Worm (Caenorhabditis elegans) whole organism, young adult: Measurements from ENCODE around the gene M04G7.1.

Experiments
- B0261.1 ChIP-seq: sonication (generic microtip); optimal IDR thresholded peaks from 2 replicates; lab custom pipeline; 2016; ENCODE audit warnings: mild to moderate bottlenecking, missing genetic modification characterization, moderate library complexity, missing compliant biosample characterization
- C06A6.2 ChIP-seq: fragments of 200-800 bp; sonication (Bioruptor generic); conservative IDR thresholded peaks from 2 replicates; pipeline ENCODE4 v1.3.6; 2022; ENCODE audit warnings: missing genetic modification characterization, missing compliant biosample characterization
- F23B12.7 ChIP-seq: sonication (generic microtip); optimal IDR thresholded peaks from 2 replicates; lab custom pipeline; 2017; ENCODE audit warnings: missing genetic modification characterization, mild to moderate bottlenecking, missing compliant biosample characterization, antibody characterized with exemption, moderate library complexity; ENCODE audit not compliant: insufficient read depth
- F33H1.4 ChIP-seq: fragments of 200-800 bp; sonication (Bioruptor generic); IDR thresholded peaks from 2 replicates; pipeline ENCODE4 v1.3.6; 2022; ENCODE audit warnings: missing genetic modification reagents, missing genetic modification characterization, missing compliant biosample characterization
- F39B2.1 ChIP-seq: fragments of 200-800 bp; sonication (Bioruptor generic); IDR thresholded peaks from 2 replicates; pipeline ENCODE4 v1.3.6; 2022; ENCODE audit warnings: missing genetic modification reagents, missing genetic modification characterization, missing compliant biosample characterization
- F52B5.7 ChIP-seq: sonication (generic microtip); optimal IDR thresholded peaks from 2 replicates; lab custom pipeline; 2016; ENCODE audit warnings: mild to moderate bottlenecking, missing genetic modification characterization, missing compliant biosample characterization
- F55B11.4 ChIP-seq: sonication (generic microtip); optimal IDR thresholded peaks from 2 replicates; lab custom pipeline; 2016; ENCODE audit warnings: missing compliant biosample characterization, missing genetic modification characterization, borderline replicate concordance; ENCODE audit not compliant: insufficient read depth
- K11D2.4 ChIP-seq: fragments of 200-800 bp; sonication (Bioruptor generic); IDR thresholded peaks from 2 replicates; pipeline ENCODE4 v1.3.6; 2022; ENCODE audit warnings: missing genetic modification reagents, missing genetic modification characterization, missing compliant biosample characterization
- K12H6.12 ChIP-seq: fragments of 200-800 bp; sonication (Bioruptor generic); optimal IDR thresholded peaks from 2 replicates; lab custom pipeline; 2018; ENCODE audit warnings: mild to moderate bottlenecking, missing genetic modification characterization, missing compliant biosample characterization
- Y53G8AR.9 ChIP-seq: fragments of 200-800 bp; sonication (Bioruptor generic); conservative IDR thresholded peaks from 2 replicates; pipeline ENCODE4 v1.3.6; 2022; ENCODE audit warnings: missing genetic modification reagents, missing genetic modification characterization, missing compliant biosample characterization
- Y56A3A.18 ChIP-seq: fragments of 200-800 bp; sonication (Bioruptor generic); IDR thresholded peaks from 2 replicates; pipeline ENCODE4 v1.3.6; 2022; ENCODE audit warnings: missing genetic modification reagents, missing genetic modification characterization, missing compliant biosample characterization
- Y79H2A.3 ChIP-seq: fragments of 200-800 bp; sonication (Bioruptor generic); conservative IDR thresholded peaks from 2 replicates; pipeline ENCODE4 v1.3.6; 2022; ENCODE audit warnings: missing genetic modification reagents, missing genetic modification characterization, missing compliant biosample characterization
- ZK185.1 ChIP-seq: sonication (generic microtip); optimal IDR thresholded peaks from 2 replicates; lab custom pipeline; 2016; ENCODE audit warnings: mild to moderate bottlenecking, missing genetic modification characterization, missing compliant biosample characterization; ENCODE audit not compliant: poor library complexity, severe bottlenecking
- akir-1 ChIP-seq: fragments of 200-800 bp; sonication (Bioruptor generic); optimal IDR thresholded peaks from 2 replicates; lab custom pipeline; 2018; ENCODE audit warnings: mild to moderate bottlenecking, missing genetic modification characterization, moderate library complexity, missing compliant biosample characterization
- ama-1 ChIP-seq, 3 experiments: fragments of 150-350 bp in 1 of 3; sonication (generic microtip) in 2 of 3; optimal IDR thresholded peaks; 2 replicates each; lab custom pipeline; 2014 to 2018; ENCODE audit warnings: missing biosample characterization in 2 of 3, missing genetic modification characterization in 2 of 3, missing genetic modification reagents in 2 of 3
- athp-1 ChIP-seq: sonication (generic microtip); optimal IDR thresholded peaks from 2 replicates; lab custom pipeline; 2017; ENCODE audit warnings: mild to moderate bottlenecking, missing genetic modification characterization, missing compliant biosample characterization
- bed-1 ChIP-seq: fragments of 200-800 bp; sonication (Bioruptor generic); IDR thresholded peaks from 2 replicates; pipeline ENCODE4 v1.3.6; 2022; ENCODE audit warnings: missing genetic modification reagents, missing genetic modification characterization, missing compliant biosample characterization
- bed-2 ChIP-seq: fragments of 200-800 bp; sonication (Bioruptor generic); IDR thresholded peaks from 2 replicates; pipeline ENCODE4 v1.3.6; 2022; ENCODE audit warnings: missing genetic modification reagents, missing genetic modification characterization, missing compliant biosample characterization
- ceh-58 ChIP-seq: fragments of 200-800 bp; sonication (Bioruptor generic); IDR thresholded peaks from 2 replicates; pipeline ENCODE4 v1.3.6; 2022; ENCODE audit warnings: missing genetic modification characterization, missing compliant biosample characterization
- ceh-91 ChIP-seq: fragments of 200-800 bp; sonication (Bioruptor generic); IDR thresholded peaks from 2 replicates; pipeline ENCODE4 v1.3.6; 2022; ENCODE audit warnings: missing genetic modification reagents, missing genetic modification characterization, missing compliant biosample characterization
- chd-7 ChIP-seq: sonication (generic microtip); optimal IDR thresholded peaks from 2 replicates; lab custom pipeline; 2016; ENCODE audit warnings: mild to moderate bottlenecking, missing genetic modification characterization, moderate library complexity, missing compliant biosample characterization
- dox-1 ChIP-seq: fragments of 200-800 bp; sonication (Bioruptor generic); IDR thresholded peaks from 2 replicates; pipeline ENCODE4 v1.3.6; 2022; ENCODE audit warnings: missing genetic modification reagents, missing genetic modification characterization, missing compliant biosample characterization
- dpff-1 ChIP-seq: sonication (generic microtip); optimal IDR thresholded peaks from 2 replicates; lab custom pipeline; 2017; ENCODE audit warnings: mild to moderate bottlenecking, missing genetic modification characterization, missing compliant biosample characterization
- egl-18 ChIP-seq: fragments of 200-800 bp; sonication (Bioruptor generic); IDR thresholded peaks from 2 replicates; pipeline ENCODE4 v1.3.6; 2022; ENCODE audit warnings: missing genetic modification reagents, missing genetic modification characterization, missing compliant biosample characterization
- egl-44 ChIP-seq: fragments of 200-800 bp; sonication (Bioruptor generic); IDR thresholded peaks from 2 replicates; pipeline ENCODE4 v1.3.6; 2022; ENCODE audit warnings: missing genetic modification reagents, missing genetic modification characterization, missing compliant biosample characterization
- ekl-4 ChIP-seq: fragments of 200-800 bp; sonication (Bioruptor generic); IDR thresholded peaks from 2 replicates; pipeline ENCODE4 v1.3.6; 2022; ENCODE audit warnings: missing genetic modification reagents, missing genetic modification characterization, missing compliant biosample characterization
- hlh-12 ChIP-seq: sonication (generic microtip); optimal IDR thresholded peaks from 2 replicates; lab custom pipeline; 2016; ENCODE audit warnings: missing genetic modification characterization, missing compliant biosample characterization
- hlh-26 ChIP-seq: fragments of 200-800 bp; sonication (Bioruptor generic); conservative IDR thresholded peaks from 2 replicates; pipeline ENCODE4 v1.3.6; 2022; ENCODE audit warnings: missing genetic modification reagents, missing genetic modification characterization, missing compliant biosample characterization
- hsf-1 ChIP-seq: fragments of 200-800 bp; sonication (Bioruptor generic); IDR thresholded peaks from 2 replicates; pipeline ENCODE4 v1.3.6; 2022; ENCODE audit warnings: missing genetic modification reagents, missing genetic modification characterization, missing compliant biosample characterization
- lin-54 ChIP-seq: fragments of 200-800 bp; sonication (Bioruptor generic); optimal IDR thresholded peaks from 2 replicates; lab custom pipeline; 2018; ENCODE audit warnings: mild to moderate bottlenecking, missing genetic modification characterization, missing compliant biosample characterization
- madf-6 ChIP-seq: fragments of 200-800 bp; sonication (Bioruptor generic); IDR thresholded peaks from 2 replicates; pipeline ENCODE4 v1.3.6; 2022; ENCODE audit warnings: missing genetic modification reagents, missing genetic modification characterization, missing compliant biosample characterization
- nfya-1 ChIP-seq: sonication (generic microtip); optimal IDR thresholded peaks from 2 replicates; lab custom pipeline; 2017; ENCODE audit warnings: antibody characterized with exemption, missing compliant biosample characterization, missing genetic modification characterization, borderline replicate concordance; ENCODE audit not compliant: insufficient read depth
- nfya-2 ChIP-seq: fragments of 200-800 bp; sonication (Bioruptor generic); IDR thresholded peaks from 2 replicates; pipeline ENCODE4 v1.3.6; 2022; ENCODE audit warnings: missing genetic modification reagents, missing genetic modification characterization, missing compliant biosample characterization
- nhr-179 ChIP-seq: sonication (generic microtip); optimal IDR thresholded peaks from 2 replicates; lab custom pipeline; 2016; ENCODE audit warnings: mild to moderate bottlenecking, missing genetic modification characterization, missing compliant biosample characterization
- pha-4 ChIP-seq: fragments of 150-350 bp; sonication (generic microtip); optimal IDR thresholded peaks from 2 replicates; lab custom pipeline; 2014; ENCODE audit warnings: missing biosample characterization, missing genetic modification reagents, missing genetic modification characterization
- rpc-1 ChIP-seq, 2 experiments: fragments of 150-350 bp in 1 of 2; sonication (generic microtip) in 1 of 2; optimal IDR thresholded peaks; 2 replicates each; lab custom pipeline; 2014 to 2018; ENCODE audit warnings: missing biosample characterization in 1 of 2, missing genetic modification characterization in 1 of 2, missing genetic modification reagents in 1 of 2, missing genotype in 1 of 2
- sdz-38 ChIP-seq: sonication (generic microtip); optimal IDR thresholded peaks from 2 replicates; lab custom pipeline; 2016; ENCODE audit warnings: missing genotype, missing genetic modification characterization, missing compliant biosample characterization
- snpc-1.1 ChIP-seq: sonication (generic microtip); optimal IDR thresholded peaks from 2 replicates; lab custom pipeline; 2017; ENCODE audit warnings: missing genetic modification characterization, mild to moderate bottlenecking, missing compliant biosample characterization, antibody characterized with exemption, moderate library complexity, missing genotype, missing genetic modification reagents; ENCODE audit not compliant: insufficient read depth
- snpc-1.3 ChIP-seq: sonication (generic microtip); optimal IDR thresholded peaks from 2 replicates; lab custom pipeline; 2017; ENCODE audit warnings: missing genetic modification characterization, mild to moderate bottlenecking, missing compliant biosample characterization, antibody characterized with exemption, moderate library complexity, missing genotype, missing genetic modification reagents; ENCODE audit not compliant: insufficient read depth
- snpc-3.4 ChIP-seq: sonication (generic microtip); optimal IDR thresholded peaks from 2 replicates; lab custom pipeline; 2017; ENCODE audit warnings: missing genetic modification characterization, mild to moderate bottlenecking, missing compliant biosample characterization, antibody characterized with exemption, moderate library complexity, missing genotype, missing genetic modification reagents
- snpc-4 ChIP-seq, 5 experiments: fragments of 150-350 bp in 1 of 5; sonication (generic microtip) in 4 of 5; optimal IDR thresholded peaks; 2 replicates each; lab custom pipeline; 2014 to 2018; ENCODE audit warnings: missing genetic modification characterization in 5 of 5, missing biosample characterization in 3 of 5, antibody characterized with exemption in 2 of 5, mild to moderate bottlenecking in 2 of 5, missing compliant biosample characterization in 2 of 5, missing genotype in 2 of 5, moderate library complexity in 2 of 5, missing genetic modification reagents in 1 of 5
- sptf-2 ChIP-seq: fragments of 200-800 bp; sonication (Bioruptor generic); optimal IDR thresholded peaks from 2 replicates; lab custom pipeline; 2018; ENCODE audit warnings: mild to moderate bottlenecking, missing genetic modification characterization, missing compliant biosample characterization
- tbp1 ChIP-seq: fragments of 200-800 bp; sonication (Bioruptor generic); optimal IDR thresholded peaks from 2 replicates; lab custom pipeline; 2018; ENCODE audit warnings: mild to moderate bottlenecking, missing genetic modification characterization, missing compliant biosample characterization
- ztf-18 ChIP-seq: sonication (generic microtip); optimal IDR thresholded peaks from 2 replicates; lab custom pipeline; 2016; ENCODE audit warnings: missing genotype, mild to moderate bottlenecking, missing genetic modification characterization, missing compliant biosample characterization

M04G7.1 gene

ce11 chrIV:427100-427908 is 28.3 kb upstream of the M04G7.1 start (continued):
- TF ChIP-seq rpc-1 (optimal IDR thresholded peaks at IDR 0.05; lab: Kevin White, UChicago) (no peak), rpc-1 (tag; optimal IDR thresholded peaks at IDR 0.05; lab: Kevin White, UChicago) (no peak), F52B5.7 (tag; lab: Kevin White, UChicago) (no peak), ceh-91 (no peak), lin-54 (GFP tag; lab: Kevin White, UChicago) (peak; percentile 32), snpc-4 (GFP tag; optimal IDR thresholded peaks at IDR 0.05; lab: Kevin White, UChicago) (peak; percentile 71), snpc-4 (tag; optimal IDR thresholded peaks at IDR 0.05; lab: Kevin White, UChicago) (peak in 3 of 4 experiments; percentile 80 to 95 (median 92)), snpc-3.4 (peak; percentile 54), madf-6 (GFP tag; lab: Robert Waterston, UW) (peak; percentile 59), snpc-1.1 (peak; percentile 67), F23B12.7 (no peak), nfya-1 (tag; lab: Kevin White, UChicago) (no peak), hsf-1 (GFP tag; lab: Robert Waterston, UW) (peak; percentile 66), K12H6.12 (tag; lab: Kevin White, UChicago) (no peak), egl-44 (GFP tag; lab: Robert Waterston, UW) (peak; percentile 57; the same call in 1 of the 2 replicates), hlh-26 (GFP tag; lab: Robert Waterston, UW) (no peak), B0261.1 (tag; lab: Kevin White, UChicago) (no peak), chd-7 (tag; lab: Kevin White, UChicago) (peak; percentile 33), ekl-4 (GFP tag; lab: Robert Waterston, UW) (peak; percentile 67; the same call in 1 of the 2 replicates), sptf-2 (GFP tag; lab: Kevin White, UChicago) (no peak), K11D2.4 (GFP tag; lab: Robert Waterston, UW) (no peak), bed-1 (GFP tag; lab: Robert Waterston, UW) (no peak), F39B2.1 (GFP tag; lab: Robert Waterston, UW) (peak; percentile 83), F33H1.4 (GFP tag; lab: Robert Waterston, UW) (no peak; the same call in 1 of the 2 replicates), tbp1 (GFP tag; lab: Kevin White, UChicago) (peak; percentile 17), pha-4 (no peak), nhr-179 (tag; lab: Kevin White, UChicago) (no peak), bed-2 (no peak), dpff-1 (tag; lab: Kevin White, UChicago) (peak; percentile 61), ama-1 (optimal IDR thresholded peaks at IDR 0.05; lab: Kevin White, UChicago) (no peak), ama-1 (GFP tag; optimal IDR thresholded peaks at IDR 0.05; lab: Kevin White, UChicago) (peak; percentile 34 to 83), egl-18 (GFP tag; lab: Robert Waterston, UW) (no peak), Y56A3A.18 (GFP tag; lab: Robert Waterston, UW) (no peak), ZK185.1 (tag; lab: Kevin White, UChicago) (no peak), snpc-1.3 (tag; lab: Kevin White, UChicago) (peak; percentile 16), Y53G8AR.9 (peak; percentile 39), nfya-2 (GFP tag; lab: Robert Waterston, UW) (peak; percentile 59; the same call in 1 of the 2 replicates), ztf-18 (tag; lab: Kevin White, UChicago) (no peak), hlh-12 (tag; lab: Kevin White, UChicago) (no peak), F55B11.4 (no peak), C06A6.2 (no peak), athp-1 (tag; lab: Kevin White, UChicago) (peak; percentile 17), ceh-58 (0 out of 2 replicates have a peak, but pooled peaks have one; percentile 66), akir-1 (GFP tag; lab: Kevin White, UChicago) (no peak), dox-1 (GFP tag; lab: Robert Waterston, UW) (no peak), Y79H2A.3 (GFP tag; lab: Robert Waterston, UW) (no peak), sdz-38 (tag; lab: Kevin White, UChicago) (no peak)
